Worm (Caenorhabditis elegans): Measurements from ENCODE around the gene F58H1.3.

The F58H1.3 gene

ce11 chrV:11887988-11888499, 45.7 kb upstream of the F58H1.3 start, which contains the start of gene adh-1 (continued):
- TF ChIP-seq ces-1 (GFP tag; optimal IDR thresholded peaks at IDR 0.05) (no peak), C04F5.9 (tag; optimal IDR thresholded peaks at IDR 0.05) (peak; percentile 1), blmp-1 (tag; optimal IDR thresholded peaks at IDR 0.05) (peak; percentile 89), ceh-8 (GFP tag; optimal IDR thresholded peaks at IDR 0.05) (no peak)

- TF ChIP-seq unc-98 (GFP tag; IDR thresholded peaks at IDR 0.05) (no peak), ama-1 (optimal IDR thresholded peaks at IDR 0.05) (peak; percentile 93), C34B4.2 (tag; optimal IDR thresholded peaks at IDR 0.05) (no peak), egl-13 (tag; optimal IDR thresholded peaks at IDR 0.05) (no peak), alr-1 (tag; optimal IDR thresholded peaks at IDR 0.05; ENCODE audit: borderline replicate concordance) (no peak), nhr-47 (tag; optimal IDR thresholded peaks at IDR 0.05) (peak; percentile 9), C04F5.9 (tag; optimal IDR thresholded peaks at IDR 0.05) (no peak), nhr-77 (tag; optimal IDR thresholded peaks at IDR 0.05) (no peak), efl-1 (optimal IDR thresholded peaks at IDR 0.05) (no peak), efl-1 (GFP tag; optimal IDR thresholded peaks at IDR 0.05 in 1 of 2) (peak in 1 of 2 experiments; percentile 91)
These were observed 45.1 kb upstream of the F58H1.3 start for ce11 chrV:11888656-11889055.

DNA sequence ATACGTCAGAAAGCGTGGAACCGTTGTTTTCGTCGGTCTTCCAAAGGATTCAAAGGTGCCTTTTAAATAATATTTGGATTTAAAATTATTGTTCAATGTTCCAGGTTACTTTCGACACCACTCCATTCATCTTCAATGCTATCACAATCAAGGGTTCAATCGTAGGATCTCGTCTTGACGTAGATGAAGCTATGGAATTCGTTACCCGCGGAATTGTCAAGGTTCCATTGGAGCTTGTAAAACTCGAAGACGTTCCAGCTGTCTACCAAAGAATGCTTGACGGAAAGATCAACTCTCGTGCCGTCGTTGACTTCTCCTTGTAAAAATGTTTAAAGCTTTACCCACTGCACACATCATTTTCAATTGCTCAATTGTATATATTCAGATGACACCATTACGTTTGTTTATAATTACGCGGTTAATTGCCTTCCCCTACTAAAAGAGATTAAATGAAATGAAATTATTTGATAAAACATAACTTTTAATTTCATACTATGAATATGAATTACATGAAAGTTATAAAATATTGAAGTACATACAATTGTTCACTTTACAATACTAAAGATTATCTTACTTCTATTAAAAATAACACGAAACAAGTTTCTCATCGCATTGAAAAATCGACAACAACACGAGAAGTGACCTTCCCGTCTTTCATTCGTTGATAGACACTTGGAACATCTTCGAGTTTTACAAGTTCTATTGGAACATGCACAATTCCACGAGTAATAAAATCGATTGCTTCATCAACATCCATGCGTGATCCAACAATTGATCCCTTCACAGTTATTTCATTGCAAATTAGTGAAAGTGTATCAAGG, 44.5 kb upstream of the F58H1.3 start:
- no peak for TF ChIP-seq F16B12.6 (tag; optimal IDR thresholded peaks at IDR 0.05)
- no peak for TF ChIP-seq nhr-28 (tag; optimal IDR thresholded peaks at IDR 0.05)
- peak; percentile 77 for TF ChIP-seq aly-2 (tag; optimal IDR thresholded peaks at IDR 0.05)
- TF ChIP-seq ces-1 (GFP tag; optimal IDR thresholded peaks at IDR 0.05), result no peak
- TF ChIP-seq zip-4 (GFP tag; optimal IDR thresholded peaks at IDR 0.05), result no peak
- TF ChIP-seq efl-1 (optimal IDR thresholded peaks at IDR 0.05), result peak in 1 of 2 experiments; percentile 18
- peak in 1 of 2 experiments; percentile 93 for TF ChIP-seq efl-1 (GFP tag; optimal IDR thresholded peaks at IDR 0.05 in 1 of 2)
- TF ChIP-seq C16A3.4 (tag; optimal IDR thresholded peaks at IDR 0.05), result peak; percentile 61
- no peak for TF ChIP-seq mef-2 (tag; optimal IDR thresholded peaks at IDR 0.05)
- no peak for TF ChIP-seq fos-1 (tag; optimal IDR thresholded peaks at IDR 0.05)
- no peak for TF ChIP-seq nhr-84 (tag; optimal IDR thresholded peaks at IDR 0.05)
- TF ChIP-seq skn-1 (tag; optimal IDR thresholded peaks at IDR 0.05), result peak; percentile 7
- TF ChIP-seq blmp-1 (tag; optimal IDR thresholded peaks at IDR 0.05), result peak; percentile 11
- peak; percentile 53 for TF ChIP-seq nhr-71 (tag; optimal IDR thresholded peaks at IDR 0.05)
- TF ChIP-seq rnt-1 (tag; optimal IDR thresholded peaks at IDR 0.05), result peak; percentile 83
- TF ChIP-seq nhr-20 (tag; optimal IDR thresholded peaks at IDR 0.05), result peak; percentile 40
- peak; percentile 13 for TF ChIP-seq lir-3 (tag; optimal IDR thresholded peaks at IDR 0.05; ENCODE audit: poor library complexity)
- peak; percentile 40 for TF ChIP-seq lin-39 (tag; optimal IDR thresholded peaks at IDR 0.05)
- TF ChIP-seq irx-1 (tag; optimal IDR thresholded peaks at IDR 0.05), result peak; percentile 51
- no peak for TF ChIP-seq unc-86 (tag; optimal IDR thresholded peaks at IDR 0.05)
- peak; percentile 74 for TF ChIP-seq nhr-85 (tag)
- no peak for TF ChIP-seq sptf-1 (tag; optimal IDR thresholded peaks at IDR 0.05)
- peak; percentile 56 for TF ChIP-seq tbx-2 (tag; optimal IDR thresholded peaks at IDR 0.05)
- TF ChIP-seq ama-1 (optimal IDR thresholded peaks at IDR 0.05), result peak; percentile 94
- TF ChIP-seq dpl-1 (GFP tag; optimal IDR thresholded peaks at IDR 0.05), result peak; percentile 12 to 37 (median 16)
- TF ChIP-seq isw-1 (GFP tag; IDR thresholded peaks at IDR 0.05), result no peak
- peak in 1 of 2 experiments; percentile 54 for TF ChIP-seq lsy-2 (tag; optimal IDR thresholded peaks at IDR 0.05)
- TF ChIP-seq elt-2 (tag; optimal IDR thresholded peaks at IDR 0.05), result no peak
- TF ChIP-seq pag-3 (tag; optimal IDR thresholded peaks at IDR 0.05; ENCODE audit: borderline replicate concordance, insufficient read depth), result no peak
- no peak for TF ChIP-seq dsc-1 (tag; optimal IDR thresholded peaks at IDR 0.05)
- peak; percentile 50 for TF ChIP-seq pax-3 (tag; optimal IDR thresholded peaks at IDR 0.05)
- peak; percentile 62 for TF ChIP-seq lin-14 (GFP tag; optimal IDR thresholded peaks at IDR 0.05)
- TF ChIP-seq ceh-88 (GFP tag; IDR thresholded peaks at IDR 0.05), result peak; percentile 65
- TF ChIP-seq snu-23 (GFP tag; optimal IDR thresholded peaks at IDR 0.05), result peak; percentile 62
- TF ChIP-seq nhr-19 (GFP tag; conservative IDR thresholded peaks at IDR 0.05), result peak; percentile 72
- no peak for TF ChIP-seq mdl-1 (tag; optimal IDR thresholded peaks at IDR 0.05)
- TF ChIP-seq ztf-4 (tag; optimal IDR thresholded peaks at IDR 0.05), result no peak
- no peak for TF ChIP-seq alr-1 (tag; optimal IDR thresholded peaks at IDR 0.05; ENCODE audit: borderline replicate concordance)
- peak in 1 of 6 experiments; percentile 3 for TF ChIP-seq elt-3 (tag; optimal IDR thresholded peaks at IDR 0.05)

Data from whole organism, L1 larva.